Fruit fly (Drosophila melanogaster) whole organism, embryonic: ENCODE data around the gene RhoGAPp190.

ENCODE experiments used
- BEAF-32 ChIP-seq: fragments of 200-800 bp; sonication (Bioruptor generic); optimal IDR thresholded peaks from 3 replicates; lab custom pipeline; 2017; ENCODE audit warnings: missing biosample characterization, missing genetic modification characterization, mild to moderate bottlenecking, moderate library complexity, missing genetic modification reagents
- CG10267 ChIP-seq: fragments of 200-800 bp; sonication (Bioruptor generic); optimal IDR thresholded peaks from 2 replicates; lab custom pipeline; 2018; ENCODE audit warnings: missing biosample characterization, mild to moderate bottlenecking, missing genetic modification characterization, moderate library complexity
- CG12071 ChIP-seq: fragments of 200-800 bp; sonication (Bioruptor generic); optimal IDR thresholded peaks from 3 replicates; lab custom pipeline; 2018; ENCODE audit warnings: missing biosample characterization, mild to moderate bottlenecking, missing genetic modification characterization
- CG14050 ChIP-seq: fragments of 200-800 bp; sonication (Bioruptor generic); IDR thresholded peaks from 3 replicates; pipeline ENCODE4 v1.3.6; 2022; ENCODE audit warnings: missing biosample characterization, missing genetic modification characterization
- CG2129 ChIP-seq: fragments of 200-800 bp; sonication (Bioruptor generic); IDR thresholded peaks from 2 replicates; pipeline ENCODE4 v1.3.6; 2022; ENCODE audit warnings: missing biosample characterization, missing genetic modification characterization; ENCODE audit not compliant: partially characterized antibody
- CG2678 ChIP-seq: fragments of 200-800 bp; sonication (Bioruptor generic); optimal IDR thresholded peaks from 3 replicates; lab custom pipeline; 2019; ENCODE audit warnings: missing biosample characterization, mild to moderate bottlenecking, missing genetic modification characterization, moderate library complexity
- CG30020 ChIP-seq: fragments of 200-800 bp; optimal IDR thresholded peaks from 2 replicates; lab custom pipeline; 2019; ENCODE audit warnings: missing biosample characterization, mild to moderate bottlenecking, missing genetic modification characterization, moderate library complexity
- CG3995 ChIP-seq: fragments of 200-800 bp; sonication (Bioruptor generic); optimal IDR thresholded peaks from 3 replicates; lab custom pipeline; 2016; ENCODE audit warnings: missing biosample characterization, missing genetic modification characterization
- CG4404 ChIP-seq: fragments of 200-800 bp; sonication (Bioruptor generic); IDR thresholded peaks from 2 replicates; pipeline ENCODE4 v1.3.6; 2022; ENCODE audit warnings: missing biosample characterization, missing genetic modification characterization
- CG4617 ChIP-seq: fragments of 200-800 bp; sonication (Bioruptor generic); optimal IDR thresholded peaks from 3 replicates; lab custom pipeline; 2016; ENCODE audit warnings: missing biosample characterization, missing genetic modification characterization, borderline replicate concordance
- CG5953 ChIP-seq: fragments of 200-800 bp; sonication (Bioruptor generic); IDR thresholded peaks from 2 replicates; pipeline ENCODE4 v1.3.6; 2022; ENCODE audit warnings: missing biosample characterization, missing genetic modification characterization
- CG6854 ChIP-seq: fragments of 200-800 bp; sonication (Bioruptor generic); optimal IDR thresholded peaks from 3 replicates; lab custom pipeline; 2017; ENCODE audit warnings: missing biosample characterization, mild to moderate bottlenecking, missing genetic modification characterization
- CG7556 ChIP-seq: fragments of 200-800 bp; sonication (Bioruptor generic); optimal IDR thresholded peaks from 2 replicates; lab custom pipeline; 2017; ENCODE audit warnings: missing biosample characterization, mild to moderate bottlenecking, missing genetic modification characterization
- CG7839 ChIP-seq: fragments of 200-800 bp; sonication (Bioruptor generic); optimal IDR thresholded peaks from 3 replicates; lab custom pipeline; 2018; ENCODE audit warnings: missing biosample characterization, mild to moderate bottlenecking, missing genetic modification characterization, moderate library complexity
- CG7987 ChIP-seq: fragments of 200-800 bp; sonication (Bioruptor generic); optimal IDR thresholded peaks from 2 replicates; lab custom pipeline; 2018; ENCODE audit warnings: missing biosample characterization, mild to moderate bottlenecking, missing genetic modification characterization, moderate library complexity
- CkIIα-i1 ChIP-seq: fragments of 200-800 bp; sonication (Bioruptor generic); IDR thresholded peaks from 2 replicates; pipeline ENCODE4 v1.3.6; 2022; ENCODE audit warnings: missing biosample characterization, missing genetic modification characterization
- D ChIP-seq, 2 experiments: fragments of 200-800 bp in 1 of 2; fragments of >200 bp in 1 of 2; sonication (Bioruptor generic) in 1 of 2; optimal IDR thresholded peaks; 2 replicates in 1 of 2; 3 replicates in 1 of 2; lab custom pipeline; 2017; ENCODE audit warnings: mild to moderate bottlenecking in 1 of 2, missing biosample characterization in 1 of 2, missing genetic modification characterization in 1 of 2, missing genetic modification reagents in 1 of 2
- Deaf1 ChIP-seq: fragments of 200-800 bp; optimal IDR thresholded peaks from 3 replicates; lab custom pipeline; 2019; ENCODE audit warnings: missing biosample characterization, mild to moderate bottlenecking, missing genetic modification characterization, moderate library complexity
- Dp ChIP-seq: fragments of 200-800 bp; sonication (Bioruptor generic); optimal IDR thresholded peaks from 2 replicates; lab custom pipeline; 2018; ENCODE audit warnings: missing biosample characterization, mild to moderate bottlenecking, missing genetic modification characterization, moderate library complexity
- E2f2 ChIP-seq: fragments of 200-800 bp; sonication (Bioruptor generic); IDR thresholded peaks from 2 replicates; pipeline ENCODE4 v1.3.6; 2022; ENCODE audit warnings: missing biosample characterization, missing genetic modification characterization
- Elba2 ChIP-seq: fragments of 200-800 bp; sonication (Bioruptor generic); optimal IDR thresholded peaks from 3 replicates; lab custom pipeline; 2016; ENCODE audit warnings: missing biosample characterization, missing genetic modification characterization
- Fer2 ChIP-seq: fragments of 200-800 bp; sonication (Bioruptor generic); optimal IDR thresholded peaks from 2 replicates; lab custom pipeline; 2018; ENCODE audit warnings: missing biosample characterization, mild to moderate bottlenecking, missing genetic modification characterization, moderate library complexity
- Gug ChIP-seq: fragments of 200-800 bp; sonication (Bioruptor generic); IDR thresholded peaks from 4 replicates; pipeline ENCODE4 v1.3.6; 2022; ENCODE audit warnings: missing biosample characterization, missing genetic modification characterization
- Lim3 ChIP-seq: fragments of 200-800 bp; sonication (Bioruptor generic); IDR thresholded peaks from 2 replicates; pipeline ENCODE4 v1.3.6; 2022; ENCODE audit warnings: missing biosample characterization, missing genetic modification characterization
- MBD-R2 ChIP-seq: fragments of 200-800 bp; sonication (Bioruptor generic); IDR thresholded peaks from 2 replicates; pipeline ENCODE4 v1.3.6; 2022; ENCODE audit warnings: missing biosample characterization, missing genetic modification characterization
- NFAT ChIP-seq: fragments of 200-800 bp; sonication (Bioruptor generic); IDR thresholded peaks from 2 replicates; pipeline ENCODE4 v1.3.6; 2022; ENCODE audit warnings: missing biosample characterization, missing genetic modification characterization
- PHDP ChIP-seq: fragments of 200-800 bp; sonication (Bioruptor generic); optimal IDR thresholded peaks from 3 replicates; lab custom pipeline; 2018; ENCODE audit warnings: missing biosample characterization, mild to moderate bottlenecking, missing genetic modification characterization, moderate library complexity
- ac ChIP-seq: fragments of 200-800 bp; sonication (Bioruptor generic); optimal IDR thresholded peaks from 3 replicates; lab custom pipeline; 2017; ENCODE audit warnings: missing biosample characterization, mild to moderate bottlenecking, missing genetic modification characterization
- aop ChIP-seq: fragments of 200-800 bp; sonication (Bioruptor generic); IDR thresholded peaks from 2 replicates; pipeline ENCODE4 v1.3.6; 2022; ENCODE audit warnings: missing biosample characterization, missing genetic modification characterization
- bcd ChIP-seq: fragments of 200-800 bp; sonication (Bioruptor generic); optimal IDR thresholded peaks from 2 replicates; lab custom pipeline; 2017; ENCODE audit warnings: missing biosample characterization, mild to moderate bottlenecking, missing genetic modification characterization
- bowl ChIP-seq: fragments of 200-800 bp; sonication (Bioruptor generic); IDR thresholded peaks from 2 replicates; pipeline ENCODE4 v1.3.6; 2022; ENCODE audit warnings: missing biosample characterization, missing genetic modification characterization
- corto ChIP-seq: fragments of 200-800 bp; sonication (Bioruptor generic); optimal IDR thresholded peaks from 2 replicates; lab custom pipeline; 2016; ENCODE audit warnings: missing biosample characterization, mild to moderate bottlenecking, missing genetic modification characterization, moderate library complexity
- crp ChIP-seq, 2 experiments: fragments of 200-800 bp; sonication (Bioruptor generic); optimal IDR thresholded peaks; 2 replicates in 1 of 2; 3 replicates in 1 of 2; lab custom pipeline; 2017; ENCODE audit warnings: missing biosample characterization in 2 of 2, missing genetic modification characterization in 2 of 2, mild to moderate bottlenecking in 1 of 2, moderate library complexity in 1 of 2
- dati ChIP-seq: fragments of 200-800 bp; sonication (Bioruptor generic); IDR thresholded peaks from 2 replicates; pipeline ENCODE4 v1.3.6; 2022; ENCODE audit warnings: missing biosample characterization, missing genetic modification characterization
- dimm ChIP-seq: fragments of 200-800 bp; sonication (Bioruptor generic); IDR thresholded peaks from 2 replicates; pipeline ENCODE4 v1.3.6; 2022; ENCODE audit warnings: missing biosample characterization, missing genetic modification characterization
- dpn ChIP-seq, 2 experiments: fragments of 200-800 bp; sonication (Bioruptor generic); optimal IDR thresholded peaks; 3 replicates each; lab custom pipeline; 2016; ENCODE audit warnings: missing biosample characterization in 2 of 2, missing genetic modification characterization in 2 of 2
- dysf ChIP-seq: fragments of 200-800 bp; sonication (Bioruptor generic); IDR thresholded peaks from 3 replicates; pipeline ENCODE4 v1.3.6; 2022; ENCODE audit warnings: missing biosample characterization, missing genetic modification characterization
- emc ChIP-seq: fragments of 200-800 bp; sonication (Bioruptor generic); optimal IDR thresholded peaks from 2 replicates; lab custom pipeline; 2016; ENCODE audit warnings: missing biosample characterization, missing genetic modification characterization
- exex ChIP-seq: fragments of 200-800 bp; sonication (Bioruptor generic); optimal IDR thresholded peaks from 4 replicates; lab custom pipeline; 2018; ENCODE audit warnings: missing biosample characterization, mild to moderate bottlenecking, missing genetic modification characterization, moderate library complexity
- ftz-f1 ChIP-seq: fragments of 200-800 bp; sonication (Bioruptor generic); optimal IDR thresholded peaks from 2 replicates; lab custom pipeline; 2016; ENCODE audit warnings: missing biosample characterization, missing genetic modification characterization
- fu2 ChIP-seq: fragments of 200-800 bp; sonication (Bioruptor generic); optimal IDR thresholded peaks from 2 replicates; lab custom pipeline; 2016; ENCODE audit warnings: missing biosample characterization, missing genetic modification characterization
- gfzf ChIP-seq: fragments of 200-800 bp; sonication (Bioruptor generic); optimal IDR thresholded peaks from 2 replicates; lab custom pipeline; 2016; ENCODE audit warnings: missing biosample characterization, mild to moderate bottlenecking, missing genetic modification characterization, moderate library complexity
- lola ChIP-seq, 3 experiments: fragments of >200 bp in 2 of 3; fragments of 200-800 bp in 1 of 3; sonication (Bioruptor generic) in 1 of 3; optimal IDR thresholded peaks; 2 replicates each; lab custom pipeline; 2017 to 2019; ENCODE audit warnings: missing biosample characterization in 3 of 3, missing genetic modification characterization in 3 of 3, mild to moderate bottlenecking in 1 of 3, moderate library complexity in 1 of 3
- odd ChIP-seq: fragments of 200-800 bp; sonication (Bioruptor generic); optimal IDR thresholded peaks from 2 replicates; lab custom pipeline; 2017; ENCODE audit warnings: missing biosample characterization, mild to moderate bottlenecking, missing genetic modification characterization
- run ChIP-seq: fragments of 200-800 bp; sonication (Bioruptor generic); optimal IDR thresholded peaks from 3 replicates; lab custom pipeline; 2018; ENCODE audit warnings: missing biosample characterization, mild to moderate bottlenecking, missing genetic modification characterization
- schlank ChIP-seq: fragments of 200-800 bp; sonication (Bioruptor generic); optimal IDR thresholded peaks from 2 replicates; lab custom pipeline; 2018; ENCODE audit warnings: missing biosample characterization, mild to moderate bottlenecking, missing genetic modification characterization
- scrt ChIP-seq: fragments of 200-800 bp; sonication (Bioruptor generic); optimal IDR thresholded peaks from 2 replicates; lab custom pipeline; 2018; ENCODE audit warnings: missing biosample characterization, mild to moderate bottlenecking, missing genetic modification characterization, moderate library complexity
- so ChIP-seq: fragments of 200-800 bp; sonication (Bioruptor generic); IDR thresholded peaks from 3 replicates; pipeline ENCODE4 v1.3.6; 2022; ENCODE audit warnings: missing biosample characterization, missing genetic modification characterization
- sob ChIP-seq: fragments of 200-800 bp; sonication (Bioruptor generic); IDR thresholded peaks from 2 replicates; pipeline ENCODE4 v1.3.6; 2022; ENCODE audit warnings: missing biosample characterization, missing genetic modification characterization
- sr ChIP-seq: fragments of 200-800 bp; sonication (Bioruptor generic); IDR thresholded peaks from 3 replicates; pipeline ENCODE4 v1.3.6; 2022; ENCODE audit warnings: missing biosample characterization, missing genetic modification characterization
- trh ChIP-seq: fragments of 200-800 bp; sonication (Bioruptor generic); optimal IDR thresholded peaks from 2 replicates; lab custom pipeline; 2016; ENCODE audit warnings: missing biosample characterization, missing genetic modification characterization

RhoGAPp190 gene

dm6 chrX:17629317-17629716 is 23.0 kb downstream of the RhoGAPp190 start, which contains the start of gene CG8326:
Gene CG8326 (minus strand): TSS chrX:17629492.
- TF ChIP-seq CG14050 (GFP tag; lab: Robert Waterston, UW) = no peak
- TF ChIP-seq CG12071 (GFP tag; lab: Kevin White, UChicago) = no peak
- no peak for TF ChIP-seq lola (GFP tag; optimal IDR thresholded peaks at IDR 0.05; lab: Kevin White, UChicago)
- TF ChIP-seq CG4404 = no peak
- TF ChIP-seq BEAF-32 (GFP tag; lab: Kevin White, UChicago) = peak; percentile 27
- TF ChIP-seq sr (GFP tag; lab: Robert Waterston, UW) = no peak
- no peak for TF ChIP-seq dati (GFP tag; lab: Robert Waterston, UW)
- TF ChIP-seq scrt (GFP tag; lab: Kevin White, UChicago) = no peak
- TF ChIP-seq gfzf (GFP tag; lab: Kevin White, UChicago) = peak; percentile 62
- TF ChIP-seq corto (GFP tag; lab: Kevin White, UChicago) = no peak
- no peak for TF ChIP-seq bowl (GFP tag; lab: Robert Waterston, UW)
- no peak for TF ChIP-seq trh (GFP tag; lab: Kevin White, UChicago)
- TF ChIP-seq Dp (GFP tag; lab: Kevin White, UChicago) = peak; percentile 69
- TF ChIP-seq so (GFP tag; lab: Robert Waterston, UW) = no peak
- no peak for TF ChIP-seq emc
- peak; percentile 42 for TF ChIP-seq exex (tag; lab: Kevin White, UChicago)
- TF ChIP-seq Lim3 (GFP tag; lab: Robert Waterston, UW) = no peak
- no peak for TF ChIP-seq bcd
- TF ChIP-seq dimm (GFP tag; lab: Robert Waterston, UW) = no peak
- TF ChIP-seq CG7987 = no peak
- TF ChIP-seq crp (GFP tag; optimal IDR thresholded peaks at IDR 0.05; lab: Kevin White, UChicago) = no peak
- TF ChIP-seq Elba2 (GFP tag; lab: Kevin White, UChicago) = no peak
- TF ChIP-seq sob = no peak
- no peak for TF ChIP-seq Deaf1 (tag; lab: Kevin White, UChicago)
- no peak for TF ChIP-seq run (tag; lab: Kevin White, UChicago)
- TF ChIP-seq dpn (GFP tag; optimal IDR thresholded peaks at IDR 0.05; lab: Kevin White, UChicago) = no peak
- TF ChIP-seq Fer2 (tag; lab: Kevin White, UChicago) = no peak
- no peak for TF ChIP-seq D (optimal IDR thresholded peaks at IDR 0.05; lab: Kevin White, UChicago)
- TF ChIP-seq D (GFP tag; optimal IDR thresholded peaks at IDR 0.05; lab: Kevin White, UChicago) = no peak
- TF ChIP-seq CG2129 (GFP tag; lab: Robert Waterston, UW) = no peak
- TF ChIP-seq ftz-f1 (GFP tag; lab: Kevin White, UChicago) = no peak
- no peak for TF ChIP-seq schlank
- TF ChIP-seq fu2 = no peak
- TF ChIP-seq CkIIα-i1 = no peak
- no peak for TF ChIP-seq PHDP
- no peak for TF ChIP-seq CG6854
- no peak for TF ChIP-seq NFAT (GFP tag; lab: Robert Waterston, UW)
- TF ChIP-seq CG2678 (tag; lab: Kevin White, UChicago) = no peak
- peak; percentile 15 for TF ChIP-seq CG10267 (tag; lab: Kevin White, UChicago)
- TF ChIP-seq odd (GFP tag; lab: Kevin White, UChicago) = no peak
- peak; percentile 75 for TF ChIP-seq E2f2 (GFP tag; lab: Robert Waterston, UW)
- TF ChIP-seq CG7556 (GFP tag; lab: Kevin White, UChicago) = no peak
- TF ChIP-seq CG30020 = no peak
- TF ChIP-seq ac (GFP tag; lab: Kevin White, UChicago) = no peak
- no peak for TF ChIP-seq CG3995 (GFP tag; lab: Kevin White, UChicago)
- TF ChIP-seq MBD-R2 (GFP tag; lab: Robert Waterston, UW) = peak; percentile 49; the same call in 1 of the 2 replicates
- TF ChIP-seq CG4617 (GFP tag; lab: Kevin White, UChicago) = peak; percentile 19
- TF ChIP-seq aop = no peak
- TF ChIP-seq CG7839 (tag; lab: Kevin White, UChicago) = no peak
- no peak for TF ChIP-seq dysf (GFP tag; lab: Robert Waterston, UW)
- no peak for TF ChIP-seq CG5953 (GFP tag; lab: Robert Waterston, UW)
- TF ChIP-seq Gug (GFP tag; lab: Robert Waterston, UW) = no peak
